Fruit fly (Drosophila melanogaster): ENCODE measurements around the gene Pex16.

- TF ChIP-seq CG13204 (GFP tag; optimal IDR thresholded peaks at IDR 0.05): no peak
- TF ChIP-seq CG34367 (tag; optimal IDR thresholded peaks at IDR 0.05): no peak
- TF ChIP-seq gl (tag; optimal IDR thresholded peaks at IDR 0.05): no peak
- no peak for TF ChIP-seq CG8159 (tag; optimal IDR thresholded peaks at IDR 0.05)
- TF ChIP-seq CG15710 (tag; optimal IDR thresholded peaks at IDR 0.05): no peak
Observed at dm6 chr3L:20747299-20747925, 30.7 kb downstream of the Pex16 start.
